Worm (Caenorhabditis elegans): ENCODE measurements around the gene C25E10.11.

ce11 chrV:9081410-9081809 is 22.9 kb upstream of the C25E10.11 start:
- no peak for TF ChIP-seq F13C5.2 (tag; optimal IDR thresholded peaks at IDR 0.05)
- no peak for TF ChIP-seq sea-1 (GFP tag; conservative IDR thresholded peaks at IDR 0.05)
